In the genomic region with DNA sequence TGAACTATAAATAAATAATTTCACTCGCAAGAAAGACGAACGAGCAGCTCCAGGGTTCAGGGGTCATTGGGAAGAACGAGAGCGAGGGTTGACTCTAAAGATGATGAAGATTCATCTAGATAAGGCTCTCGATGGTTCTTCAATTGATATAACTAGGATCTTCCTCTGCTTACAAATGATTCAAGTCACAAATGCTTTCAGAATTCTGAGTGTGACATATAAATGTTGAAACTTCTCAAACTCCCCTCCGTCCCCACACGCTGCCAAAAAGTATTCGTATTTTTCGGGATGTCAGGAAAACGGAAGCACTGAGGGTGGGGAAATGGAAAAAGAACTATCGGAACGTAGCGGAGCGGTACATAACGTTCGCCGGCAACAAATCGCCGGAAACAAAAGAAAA, we compare ENCODE assay signal across 2 fruit fly cellular contexts.
TF ChIP-seq lines count a peak whose summit lies in the region.

No protein-coding gene starts in this region.

- TF ChIP-seq CTCF in whole organism, embryonic (GFP tag; optimal IDR thresholded peaks at IDR 0.05; lab: Kevin White, UChicago): no peak

TF ChIP-seq in whole organism, embryonic, 481 proteins besides CTCF, POLR2A, EP300 and RAD21:
- TF ChIP-seq phol (tag; optimal IDR thresholded peaks at IDR 0.05; lab: Kevin White, UChicago): peak; percentile 1
- peak; percentile 46; the same call in 2 of the 3 replicates for TF ChIP-seq row (GFP tag; IDR thresholded peaks at IDR 0.05; lab: Robert Waterston, UW)
- 0 out of 2 replicates have a peak, but pooled peaks have one; percentile 21 for TF ChIP-seq esg (GFP tag; conservative IDR thresholded peaks at IDR 0.05; lab: Robert Waterston, UW)
- no peak for TF ChIP-seq sim (GFP tag; IDR thresholded peaks at IDR 0.05; lab: Robert Waterston, UW)
- TF ChIP-seq CG34224 (GFP tag; IDR thresholded peaks at IDR 0.05; lab: Robert Waterston, UW; ENCODE audit: partially characterized antibody): no peak
- no peak for TF ChIP-seq her (GFP tag; optimal IDR thresholded peaks at IDR 0.05; lab: Kevin White, UChicago)
- peak; percentile 30; the same call in 1 of the 2 replicates for TF ChIP-seq ranshi (GFP tag; IDR thresholded peaks at IDR 0.05; lab: Robert Waterston, UW)
- peak; percentile 15 for TF ChIP-seq CG1603 (tag; optimal IDR thresholded peaks at IDR 0.05; lab: Kevin White, UChicago)
- peak; percentile 30 for TF ChIP-seq CG11504 (tag; optimal IDR thresholded peaks at IDR 0.05; lab: Kevin White, UChicago)
- no peak for TF ChIP-seq Meics (GFP tag; optimal IDR thresholded peaks at IDR 0.05; lab: Kevin White, UChicago)
- TF ChIP-seq CG7839 (tag; optimal IDR thresholded peaks at IDR 0.05; lab: Kevin White, UChicago): peak; percentile 2
- no peak for TF ChIP-seq ac (GFP tag; optimal IDR thresholded peaks at IDR 0.05; lab: Kevin White, UChicago)
- TF ChIP-seq pita (GFP tag; optimal IDR thresholded peaks at IDR 0.05; lab: Kevin White, UChicago): no peak
- TF ChIP-seq Ets65A (GFP tag; lab: Kevin White, UChicago): peak; percentile 72
- TF ChIP-seq br (optimal IDR thresholded peaks at IDR 0.05; lab: Kevin White, UChicago): no peak
- TF ChIP-seq CG32772 (GFP tag; IDR thresholded peaks at IDR 0.05; lab: Robert Waterston, UW): 0 out of 2 replicates have a peak, but pooled peaks have one; percentile 9
- TF ChIP-seq pho (GFP tag; optimal IDR thresholded peaks at IDR 0.05; lab: Kevin White, UChicago): no peak
- no peak for TF ChIP-seq CG15479 (GFP tag; optimal IDR thresholded peaks at IDR 0.05; lab: Kevin White, UChicago)
- peak; percentile 58 for TF ChIP-seq hkb (optimal IDR thresholded peaks at IDR 0.05; lab: Kevin White, UChicago)
- no peak for TF ChIP-seq hkb (GFP tag; IDR thresholded peaks at IDR 0.05; lab: Robert Waterston, UW)
- no peak for TF ChIP-seq ATbp (GFP tag; optimal IDR thresholded peaks at IDR 0.05; lab: Kevin White, UChicago)
- peak; percentile 6 for TF ChIP-seq CG2678 (tag; optimal IDR thresholded peaks at IDR 0.05; lab: Kevin White, UChicago)
- no peak for TF ChIP-seq CG8290 (GFP tag; optimal IDR thresholded peaks at IDR 0.05; lab: Kevin White, UChicago)
- peak in 1 of 2 experiments; percentile 18 for TF ChIP-seq CG8290 (tag; optimal IDR thresholded peaks at IDR 0.05; lab: Kevin White, UChicago)
- no peak for TF ChIP-seq shn (GFP tag; optimal IDR thresholded peaks at IDR 0.05; lab: Kevin White, UChicago)
- TF ChIP-seq CG12744 (GFP tag; optimal IDR thresholded peaks at IDR 0.05; lab: Kevin White, UChicago): no peak
- no peak for TF ChIP-seq crol (GFP tag; IDR thresholded peaks at IDR 0.05; lab: Robert Waterston, UW)
- TF ChIP-seq CG18476 (GFP tag; optimal IDR thresholded peaks at IDR 0.05; lab: Kevin White, UChicago): peak; percentile 62
- 0 out of 2 replicates have a peak, but pooled peaks have one; percentile 10 for TF ChIP-seq sob (GFP tag; IDR thresholded peaks at IDR 0.05; lab: Robert Waterston, UW)
- TF ChIP-seq Chrac-16 (GFP tag; optimal IDR thresholded peaks at IDR 0.05; lab: Kevin White, UChicago): peak; percentile 7
- TF ChIP-seq CG2120 (GFP tag; optimal IDR thresholded peaks at IDR 0.05; lab: Kevin White, UChicago): peak; percentile 9
- TF ChIP-seq CG17361 (GFP tag; IDR thresholded peaks at IDR 0.05; lab: Robert Waterston, UW): 0 out of 3 replicates have a peak, but pooled peaks have one; percentile 12
- TF ChIP-seq toy (GFP tag; IDR thresholded peaks at IDR 0.05; lab: Robert Waterston, UW): no peak
- no peak for TF ChIP-seq CoRest (tag; optimal IDR thresholded peaks at IDR 0.05; lab: Kevin White, UChicago)
- peak; percentile 52; the same call in 1 of the 3 replicates for TF ChIP-seq zfh1 (GFP tag; IDR thresholded peaks at IDR 0.05; lab: Robert Waterston, UW)
- TF ChIP-seq lola (GFP tag; optimal IDR thresholded peaks at IDR 0.05; lab: Kevin White, UChicago): no peak
- peak; percentile 43 for TF ChIP-seq sens (GFP tag; lab: Kevin White, UChicago)
- TF ChIP-seq CG15696 (tag; optimal IDR thresholded peaks at IDR 0.05; lab: Kevin White, UChicago): no peak
- TF ChIP-seq grau (tag; optimal IDR thresholded peaks at IDR 0.05; lab: Kevin White, UChicago): peak; percentile 8
- TF ChIP-seq CG8388 (GFP tag; optimal IDR thresholded peaks at IDR 0.05; lab: Kevin White, UChicago): no peak
- TF ChIP-seq CG17829 (tag; optimal IDR thresholded peaks at IDR 0.05; lab: Kevin White, UChicago): no peak

TF ChIP-seq in whole organism, prepupa, 60 proteins besides CTCF, POLR2A, EP300 and RAD21:
- TF ChIP-seq CG32006 (GFP tag; optimal IDR thresholded peaks at IDR 0.05; lab: Kevin White, UChicago) (no peak), CG3032 (tag; optimal IDR thresholded peaks at IDR 0.05; lab: Kevin White, UChicago) (no peak), CG10669 (GFP tag; optimal IDR thresholded peaks at IDR 0.05; lab: Kevin White, UChicago) (no peak), CG11762 (GFP tag; optimal IDR thresholded peaks at IDR 0.05; lab: Kevin White, UChicago; ENCODE audit: insufficient read depth) (no peak), svp (GFP tag; lab: Kevin White, UChicago) (peak; percentile 66)
